Worm (Caenorhabditis elegans) whole organism, young adult: Measurements from ENCODE around the gene ama-1.

Experiments
- nfya-1 ChIP-seq: sonication (generic microtip); optimal IDR thresholded peaks from 2 replicates; lab custom pipeline; 2017; ENCODE audit warnings: antibody characterized with exemption, missing compliant biosample characterization, missing genetic modification characterization, borderline replicate concordance; ENCODE audit not compliant: insufficient read depth
- unc-62 ChIP-seq: fragments of 150-350 bp; optimal IDR thresholded peaks from 2 replicates; lab custom pipeline; 2014; ENCODE audit warnings: missing biosample characterization, missing genetic modification reagents, missing genetic modification characterization

DNA sequence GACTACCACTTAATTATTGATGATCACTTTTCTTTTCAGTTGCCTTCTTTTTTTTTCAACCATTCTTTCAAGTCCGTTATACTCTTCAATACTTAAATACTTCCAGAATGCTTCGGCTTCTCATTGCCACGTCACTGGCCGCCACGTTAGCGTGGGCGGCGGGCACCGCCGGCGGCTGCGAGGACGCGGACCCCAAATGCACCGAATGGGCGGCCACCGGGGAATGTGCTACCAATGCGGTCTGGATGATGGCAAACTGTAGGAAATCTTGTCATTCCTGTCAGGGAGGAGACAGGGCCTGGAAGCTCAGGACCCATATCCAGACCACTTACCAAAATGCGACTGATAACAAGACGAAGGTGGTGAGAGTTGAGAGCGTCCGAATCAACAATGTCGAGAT lies 53.3 kb downstream of the ama-1 start, which contains the start of gene lgc-22:
- TF ChIP-seq unc-62 (GFP tag; lab: Kevin White, UChicago) (no peak), nfya-1 (no peak)
